Fruit fly (Drosophila melanogaster): ENCODE data around the gene beta-Man.

beta-Man gene

DNA sequence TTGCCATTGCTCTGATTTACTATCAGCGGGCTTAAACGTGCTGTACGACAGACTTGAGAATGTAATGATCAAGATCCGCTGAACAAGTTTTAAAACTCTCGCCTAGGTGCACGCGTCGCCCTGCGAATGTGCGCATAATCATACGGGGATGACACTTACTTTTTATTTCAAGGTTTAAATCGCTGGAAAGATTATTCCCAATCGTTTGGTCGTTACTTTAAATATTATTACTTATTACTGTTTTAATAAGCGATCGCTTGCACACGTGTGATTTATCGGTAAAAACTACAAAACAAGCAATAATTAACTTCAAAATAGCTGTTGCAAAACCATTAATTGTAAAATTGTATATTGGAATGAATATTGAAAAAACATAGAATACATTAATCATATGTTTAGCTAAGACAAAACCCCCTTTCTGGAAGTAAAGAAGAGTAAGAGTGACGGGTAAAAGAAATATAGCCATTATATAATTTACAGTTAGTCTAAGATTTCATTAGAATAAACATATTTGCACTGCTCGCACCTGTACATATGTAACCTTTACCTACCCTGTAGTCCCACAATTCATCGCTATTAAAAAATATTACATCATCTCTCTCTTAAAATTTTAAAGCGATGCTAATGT lies 32.2 kb downstream of the beta-Man start, which contains the start of gene DhpD (continued):
- TF ChIP-seq CG3995 (GFP tag; optimal IDR thresholded peaks at IDR 0.05) (peak; percentile 94), CG1233 (GFP tag; optimal IDR thresholded peaks at IDR 0.05) (peak; percentile 72), ERR (GFP tag; optimal IDR thresholded peaks at IDR 0.05) (no peak), CG12071 (GFP tag; optimal IDR thresholded peaks at IDR 0.05) (no peak), dati (GFP tag; IDR thresholded peaks at IDR 0.05) (0 out of 2 replicates have a peak, but pooled peaks have one; percentile 13), sc (optimal IDR thresholded peaks at IDR 0.05) (no peak), sc (GFP tag; optimal IDR thresholded peaks at IDR 0.05) (no peak), CG16779 (GFP tag; IDR thresholded peaks at IDR 0.05) (peak; percentile 58), sqz (GFP tag; optimal IDR thresholded peaks at IDR 0.05) (no peak), Bteb2 (GFP tag; optimal IDR thresholded peaks at IDR 0.05) (peak; percentile 56), CrebB (tag; optimal IDR thresholded peaks at IDR 0.05) (no peak), klu (GFP tag; IDR thresholded peaks at IDR 0.05) (peak; percentile 45), crp (GFP tag; optimal IDR thresholded peaks at IDR 0.05) (peak in 1 of 2 experiments; percentile 78), CG14014 (GFP tag; IDR thresholded peaks at IDR 0.05) (peak; percentile 54), dimm (GFP tag; IDR thresholded peaks at IDR 0.05) (0 out of 2 replicates have a peak, but pooled peaks have one; percentile 16), CG6813 (GFP tag; optimal IDR thresholded peaks at IDR 0.05) (peak; percentile 56), chif (GFP tag; optimal IDR thresholded peaks at IDR 0.05) (peak; percentile 4 to 38), CG12236 (GFP tag; optimal IDR thresholded peaks at IDR 0.05) (no peak), tll (GFP tag; optimal IDR thresholded peaks at IDR 0.05) (no peak), Dek (tag; optimal IDR thresholded peaks at IDR 0.05) (no peak), CG11093 (GFP tag; IDR thresholded peaks at IDR 0.05) (peak; percentile 46; the same call in 1 of the 3 replicates), gsb (GFP tag; IDR thresholded peaks at IDR 0.05) (peak; percentile 38; the same call in 1 of the 2 replicates), sisA (GFP tag; IDR thresholded peaks at IDR 0.05) (peak; percentile 69), CG32772 (GFP tag; IDR thresholded peaks at IDR 0.05) (peak; percentile 39), CG8290 (GFP tag; optimal IDR thresholded peaks at IDR 0.05) (no peak), CG8290 (tag; optimal IDR thresholded peaks at IDR 0.05) (peak in 1 of 2 experiments; percentile 83), gt (GFP tag; IDR thresholded peaks at IDR 0.05) (no peak), Fer3 (tag; optimal IDR thresholded peaks at IDR 0.05) (peak; percentile 79), CG6791 (GFP tag; IDR thresholded peaks at IDR 0.05; ENCODE audit: partially characterized antibody) (peak; percentile 88), ATbp (GFP tag; optimal IDR thresholded peaks at IDR 0.05) (no peak), Doc3 (GFP tag; IDR thresholded peaks at IDR 0.05; ENCODE audit: partially characterized antibody) (no peak), luna (GFP tag; optimal IDR thresholded peaks at IDR 0.05) (no peak), Trl (optimal IDR thresholded peaks at IDR 0.05) (no peak), Trl (GFP tag; optimal IDR thresholded peaks at IDR 0.05) (peak; percentile 13), dysf (GFP tag; IDR thresholded peaks at IDR 0.05) (peak; percentile 78), Hr78 (GFP tag; optimal IDR thresholded peaks at IDR 0.05) (no peak), Dip2 (GFP tag; IDR thresholded peaks at IDR 0.05) (no peak), mld (GFP tag; IDR thresholded peaks at IDR 0.05; ENCODE audit: partially characterized antibody) (peak; percentile 85), CTCF (GFP tag; optimal IDR thresholded peaks at IDR 0.05) (peak; percentile 33), fd64A (GFP tag; optimal IDR thresholded peaks at IDR 0.05) (no peak), CG18011 (GFP tag; optimal IDR thresholded peaks at IDR 0.05) (peak; percentile 43), CG7963 (GFP tag; IDR thresholded peaks at IDR 0.05; ENCODE audit: partially characterized antibody) (peak; percentile 94), CoRest (tag; optimal IDR thresholded peaks at IDR 0.05) (peak; percentile 78), lov (optimal IDR thresholded peaks at IDR 0.05) (no peak), lov (GFP tag; IDR thresholded peaks at IDR 0.05) (peak; percentile 78; the same call in 2 of the 3 replicates), H15 (GFP tag; IDR thresholded peaks at IDR 0.05) (peak; percentile 66; the same call in 1 of the 3 replicates), CG11398 (GFP tag; optimal IDR thresholded peaks at IDR 0.05) (no peak), CG13296 (GFP tag; optimal IDR thresholded peaks at IDR 0.05) (peak; percentile 70), CG12155 (GFP tag; optimal IDR thresholded peaks at IDR 0.05) (peak; percentile 63), CG7372 (GFP tag; IDR thresholded peaks at IDR 0.05) (peak; percentile 48; the same call in 1 of the 2 replicates), croc (GFP tag; conservative IDR thresholded peaks at IDR 0.05) (peak; percentile 42; the same call in 2 of the 3 replicates)
